Worm (Caenorhabditis elegans) whole organism, L1 larva: Measurements from ENCODE around the gene clec-2.

ENCODE experiments used
- F16B12.6 ChIP-seq: fragments of 150-350 bp; optimal IDR thresholded peaks from 2 replicates; lab custom pipeline; 2014; ENCODE audit warnings: missing biosample characterization, missing genetic modification characterization
- Y116A8C.19 ChIP-seq: sonication (generic microtip); optimal IDR thresholded peaks from 2 replicates; lab custom pipeline; 2016; ENCODE audit warnings: missing compliant biosample characterization, missing genetic modification characterization, borderline replicate concordance
- aly-2 ChIP-seq: fragments of 150-350 bp; optimal IDR thresholded peaks from 2 replicates; lab custom pipeline; 2014; ENCODE audit warnings: missing biosample characterization, missing genetic modification characterization
- ceh-88 ChIP-seq: fragments of 200-800 bp; sonication (Bioruptor generic); IDR thresholded peaks from 2 replicates; pipeline ENCODE4 v1.3.6; 2022; ENCODE audit warnings: missing genetic modification characterization, missing compliant biosample characterization
- dpl-1 ChIP-seq, 3 experiments: fragments of 150-350 bp in 2 of 3; sonication (generic microtip) in 1 of 3; optimal IDR thresholded peaks; 2 replicates each; lab custom pipeline; 2014 to 2017; ENCODE audit warnings: missing biosample characterization in 3 of 3, missing genetic modification characterization in 3 of 3, missing genetic modification reagents in 3 of 3
- mdl-1 ChIP-seq, 2 experiments: fragments of 150-350 bp; optimal IDR thresholded peaks; 2 replicates each; lab custom pipeline; 2014 to 2017; ENCODE audit warnings: missing biosample characterization in 2 of 2, missing genetic modification characterization in 2 of 2, inconsistent platforms in 1 of 2
- nhr-237 ChIP-seq: fragments of 150-350 bp; optimal IDR thresholded peaks from 2 replicates; lab custom pipeline; 2014; ENCODE audit warnings: missing biosample characterization, missing genetic modification characterization
- nhr-77 ChIP-seq: fragments of 150-350 bp; optimal IDR thresholded peaks from 2 replicates; lab custom pipeline; 2014; ENCODE audit warnings: missing biosample characterization, missing genetic modification characterization
- nhr-85 ChIP-seq: sonication (generic microtip); peaks from one replicate; lab custom pipeline; 2016; ENCODE audit warnings: missing genetic modification characterization, inconsistent platforms, missing compliant biosample characterization

DNA sequence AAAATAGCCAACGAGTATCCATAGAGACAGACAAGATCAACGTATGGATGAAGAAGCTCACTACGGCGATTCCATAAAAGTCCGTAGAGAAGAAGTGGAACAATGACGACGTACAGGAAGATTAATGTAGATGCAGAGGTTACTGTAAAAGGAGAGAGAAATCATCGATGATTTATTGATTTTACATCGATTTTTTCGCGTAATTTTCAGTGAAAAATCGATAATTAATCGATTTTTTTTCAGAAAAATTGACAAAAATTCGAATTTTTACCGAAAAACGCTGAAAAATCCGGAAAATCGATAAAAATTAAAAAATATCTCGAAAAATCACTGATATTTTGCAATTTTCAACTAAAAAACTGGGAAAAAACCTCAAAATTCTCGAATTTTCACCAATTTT is 43.2 kb upstream of the clec-2 start:
- TF ChIP-seq nhr-237 (tag; lab: Kevin White, UChicago) (no peak), Y116A8C.19 (tag; lab: Kevin White, UChicago) (no peak), mdl-1 (tag; optimal IDR thresholded peaks at IDR 0.05; lab: Kevin White, UChicago) (no peak), aly-2 (tag; lab: Kevin White, UChicago) (no peak), nhr-85 (tag; lab: Kevin White, UChicago) (no peak), nhr-77 (tag; lab: Kevin White, UChicago) (no peak), ceh-88 (GFP tag; lab: Robert Waterston, UW) (no peak), F16B12.6 (no peak), dpl-1 (GFP tag; optimal IDR thresholded peaks at IDR 0.05; lab: Kevin White, UChicago) (no peak)
